Fruit fly (Drosophila melanogaster) whole organism, embryonic: ENCODE results near the gene CG32847.

Experiments used
- CG18619 ChIP-seq: fragments of 200-800 bp; sonication (Bioruptor generic); optimal IDR thresholded peaks from 3 replicates; lab custom pipeline; 2017; ENCODE audit warnings: missing biosample characterization, mild to moderate bottlenecking, missing genetic modification characterization
- CG6765 ChIP-seq: fragments of 200-800 bp; sonication (Bioruptor generic); optimal IDR thresholded peaks from 3 replicates; lab custom pipeline; 2017; ENCODE audit warnings: missing biosample characterization, mild to moderate bottlenecking, missing genetic modification characterization
- CG9437 ChIP-seq: fragments of 200-800 bp; sonication (Bioruptor generic); optimal IDR thresholded peaks from 2 replicates; lab custom pipeline; 2018; ENCODE audit warnings: missing biosample characterization, mild to moderate bottlenecking, missing genetic modification characterization
- CG9932 ChIP-seq: fragments of 200-800 bp; sonication (Bioruptor generic); IDR thresholded peaks from 2 replicates; pipeline ENCODE4 v1.3.6; 2022; ENCODE audit warnings: missing biosample characterization, missing genetic modification characterization
- Rx ChIP-seq: fragments of 200-800 bp; sonication (Bioruptor generic); IDR thresholded peaks from 2 replicates; pipeline ENCODE4 v1.3.6; 2022; ENCODE audit warnings: missing biosample characterization, missing genetic modification characterization
- Sox102F ChIP-seq: fragments of 200-800 bp; sonication (Bioruptor generic); optimal IDR thresholded peaks from 2 replicates; lab custom pipeline; 2018; ENCODE audit warnings: missing biosample characterization, mild to moderate bottlenecking, missing genetic modification characterization, moderate library complexity
- cato ChIP-seq: fragments of 200-800 bp; sonication (Bioruptor generic); optimal IDR thresholded peaks from 2 replicates; lab custom pipeline; 2016; ENCODE audit warnings: missing biosample characterization, missing genetic modification characterization, borderline replicate concordance
- fu2 ChIP-seq: fragments of 200-800 bp; sonication (Bioruptor generic); optimal IDR thresholded peaks from 2 replicates; lab custom pipeline; 2016; ENCODE audit warnings: missing biosample characterization, missing genetic modification characterization
- otp ChIP-seq: fragments of 200-800 bp; sonication (Bioruptor generic); IDR thresholded peaks from 3 replicates; pipeline ENCODE4, ENCODE4 v1.3.6; 2022; ENCODE audit warnings: missing biosample characterization, missing genetic modification characterization
- p53 ChIP-seq: fragments of 200-800 bp; sonication (Bioruptor generic); optimal IDR thresholded peaks from 2 replicates; lab custom pipeline; 2016; ENCODE audit warnings: missing biosample characterization, missing genetic modification characterization
- zf30C ChIP-seq: fragments of 200-800 bp; sonication (Bioruptor generic); optimal IDR thresholded peaks from 3 replicates; lab custom pipeline; 2018; ENCODE audit warnings: missing biosample characterization, mild to moderate bottlenecking, missing genetic modification characterization

DNA sequence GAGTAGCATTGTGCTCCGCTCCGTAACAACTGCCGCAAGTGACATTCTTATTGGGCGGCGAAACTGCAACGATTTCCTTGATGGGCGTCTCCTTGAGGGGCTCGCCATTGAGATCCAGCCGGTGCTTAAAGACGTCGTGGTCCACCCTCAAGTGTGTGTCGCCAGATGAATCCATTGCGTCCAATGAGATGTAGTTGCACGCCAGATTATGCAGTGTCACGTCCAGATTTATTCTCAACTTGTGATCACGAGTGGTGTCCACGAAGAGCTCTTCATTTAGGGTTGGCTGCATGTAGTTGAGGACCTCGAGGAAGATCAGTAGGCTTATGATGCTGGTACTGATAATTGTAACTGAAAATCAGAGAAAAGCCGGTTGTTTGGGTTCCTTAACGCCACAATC is 41.6 kb downstream of the CG32847 start:
- TF ChIP-seq CG6765 (GFP tag; lab: Kevin White, UChicago) = no peak
- TF ChIP-seq Sox102F = no peak
- no peak for TF ChIP-seq fu2 (GFP tag; lab: Kevin White, UChicago)
- TF ChIP-seq zf30C (GFP tag; lab: Kevin White, UChicago) = no peak
- no peak for TF ChIP-seq Rx (GFP tag; lab: Robert Waterston, UW)
- TF ChIP-seq CG18619 = no peak
- no peak for TF ChIP-seq CG9437 (GFP tag; lab: Kevin White, UChicago)
- no peak for TF ChIP-seq p53 (GFP tag; lab: Kevin White, UChicago)
- TF ChIP-seq cato = no peak
- no peak for TF ChIP-seq otp (GFP tag; lab: Robert Waterston, UW)
- no peak for TF ChIP-seq CG9932
